Worm (Caenorhabditis elegans) whole organism, L4 larva: ENCODE data around the gene C06E2.2.

Experiments used
- T20F7.1 ChIP-seq: fragments of 200-800 bp; sonication (Bioruptor generic); optimal IDR thresholded peaks from 2 replicates; lab custom pipeline; 2018; ENCODE audit warnings: mild to moderate bottlenecking, missing genetic modification characterization, missing compliant biosample characterization
- ZK546.5 ChIP-seq, 2 experiments: sonication (generic microtip); optimal IDR thresholded peaks; 2 replicates each; lab custom pipeline; 2017; ENCODE audit warnings: missing biosample characterization in 2 of 2, missing genetic modification characterization in 2 of 2
- ama-1 ChIP-seq: fragments of 150-350 bp; optimal IDR thresholded peaks from 2 replicates; lab custom pipeline; 2014; ENCODE audit warnings: inconsistent platforms, mixed read lengths
- daf-19 ChIP-seq: fragments of 200-800 bp; sonication (Bioruptor generic); conservative IDR thresholded peaks from 2 replicates; pipeline ENCODE4 v1.3.6; 2022; ENCODE audit warnings: missing genetic modification characterization, missing compliant biosample characterization
- dpl-1 ChIP-seq: fragments of 150-350 bp; optimal IDR thresholded peaks from 2 replicates; lab custom pipeline; 2014; ENCODE audit warnings: missing biosample characterization, missing genetic modification reagents, missing genetic modification characterization
- gei-8 ChIP-seq: fragments of 200-800 bp; sonication (Bioruptor generic); optimal IDR thresholded peaks from 2 replicates; lab custom pipeline; 2018; ENCODE audit warnings: mild to moderate bottlenecking, missing genetic modification characterization, missing compliant biosample characterization
- hlh-30 ChIP-seq: sonication (generic microtip); optimal IDR thresholded peaks from 2 replicates; lab custom pipeline; 2017; ENCODE audit warnings: antibody characterized with exemption, mild to moderate bottlenecking, missing genetic modification characterization, missing compliant biosample characterization; ENCODE audit not compliant: insufficient read depth
- jun-1 ChIP-seq: fragments of 150-350 bp; optimal IDR thresholded peaks from 2 replicates; lab custom pipeline; 2014; ENCODE audit warnings: missing biosample characterization, missing genetic modification reagents, missing genetic modification characterization
- lim-7 ChIP-seq: fragments of 200-800 bp; sonication (Bioruptor generic); IDR thresholded peaks from 2 replicates; pipeline ENCODE4 v1.3.6; 2022; ENCODE audit warnings: missing genetic modification characterization, missing compliant biosample characterization
- lin-15B ChIP-seq: fragments of 150-350 bp; sonication (generic microtip); optimal IDR thresholded peaks from 3 replicates; lab custom pipeline; 2014; ENCODE audit warnings: missing biosample characterization, missing genetic modification characterization
- lin-38 ChIP-seq: fragments of 200-800 bp; sonication (Bioruptor generic); IDR thresholded peaks from 2 replicates; pipeline ENCODE4 v1.3.6; 2022; ENCODE audit warnings: missing genetic modification reagents, missing genetic modification characterization, missing compliant biosample characterization
- madf-5 ChIP-seq, 2 experiments: fragments of 200-800 bp; sonication (Bioruptor generic); IDR thresholded peaks; 2 replicates each; pipeline ENCODE4 v1.3.6; 2022; ENCODE audit warnings: missing compliant biosample characterization in 2 of 2, missing genetic modification characterization in 2 of 2
- mdl-1 ChIP-seq, 2 experiments: fragments of 150-350 bp in 1 of 2; sonication (generic microtip) in 1 of 2; optimal IDR thresholded peaks; 2 replicates each; lab custom pipeline; 2014 to 2017; ENCODE audit warnings: missing biosample characterization in 2 of 2, missing genetic modification characterization in 2 of 2
- mdt-29 ChIP-seq: fragments of 200-800 bp; sonication (Bioruptor generic); IDR thresholded peaks from 2 replicates; pipeline ENCODE4 v1.3.6; 2022; ENCODE audit warnings: missing genetic modification reagents, missing genetic modification characterization, missing compliant biosample characterization
- mep-1 ChIP-seq: fragments of 150-350 bp; sonication (generic microtip); optimal IDR thresholded peaks from 3 replicates; lab custom pipeline; 2014; ENCODE audit warnings: missing biosample characterization, missing genetic modification characterization
- nhr-102 ChIP-seq: sonication (generic microtip); optimal IDR thresholded peaks from 2 replicates; lab custom pipeline; 2016; ENCODE audit warnings: mild to moderate bottlenecking, missing genetic modification characterization, moderate library complexity, missing compliant biosample characterization
- nhr-42 ChIP-seq: fragments of 200-800 bp; sonication (Bioruptor generic); IDR thresholded peaks from 2 replicates; pipeline ENCODE4 v1.3.6; 2022; ENCODE audit warnings: missing genetic modification characterization, missing compliant biosample characterization
- nhr-48 ChIP-seq: sonication (generic microtip); optimal IDR thresholded peaks from 2 replicates; lab custom pipeline; 2016; ENCODE audit warnings: mild to moderate bottlenecking, missing genetic modification characterization, missing compliant biosample characterization
- nhr-6 ChIP-seq: fragments of 150-350 bp; optimal IDR thresholded peaks from 2 replicates; lab custom pipeline; 2014; ENCODE audit warnings: missing biosample characterization, missing genetic modification characterization
- snpc-1.2 ChIP-seq: fragments of 200-800 bp; sonication (Bioruptor generic); IDR thresholded peaks from 2 replicates; pipeline ENCODE4 v1.3.6; 2022; ENCODE audit warnings: missing genetic modification reagents, missing genetic modification characterization, missing compliant biosample characterization
- snpc-4 ChIP-seq: fragments of 150-350 bp; optimal IDR thresholded peaks from 2 replicates; lab custom pipeline; 2014; ENCODE audit warnings: missing biosample characterization, missing genetic modification characterization
- spr-1 ChIP-seq: sonication (generic microtip); optimal IDR thresholded peaks from 2 replicates; lab custom pipeline; 2016; ENCODE audit warnings: mild to moderate bottlenecking, missing genetic modification characterization, missing compliant biosample characterization
- spr-3 ChIP-seq: fragments of 200-800 bp; sonication (Bioruptor generic); optimal IDR thresholded peaks from 2 replicates; lab custom pipeline; 2018; ENCODE audit warnings: mild to moderate bottlenecking, missing genetic modification characterization, missing compliant biosample characterization
- tra-1 ChIP-seq: fragments of 200-800 bp; sonication (Bioruptor generic); IDR thresholded peaks from 2 replicates; pipeline ENCODE4 v1.3.6; 2022; ENCODE audit warnings: missing genetic modification reagents, missing genetic modification characterization, missing compliant biosample characterization
- unc-39 ChIP-seq: sonication (generic microtip); optimal IDR thresholded peaks from 2 replicates; lab custom pipeline; 2017; ENCODE audit warnings: missing biosample characterization, missing genetic modification characterization
- unc-62 ChIP-seq, 3 experiments: fragments of 150-350 bp in 1 of 3; sonication (generic microtip); optimal IDR thresholded peaks in 2 of 3; peaks in 1 of 3; 1 replicate in 1 of 3; 2 replicates in 2 of 3; lab custom pipeline; 2014 to 2017; ENCODE audit warnings: missing biosample characterization in 3 of 3, missing genetic modification characterization in 3 of 3, missing genetic modification reagents in 3 of 3, missing genotype in 1 of 3
- zip-11 ChIP-seq: fragments of 200-800 bp; sonication (Bioruptor generic); IDR thresholded peaks from 2 replicates; pipeline ENCODE4 v1.3.6; 2022; ENCODE audit warnings: missing genetic modification characterization, missing compliant biosample characterization

C06E2.2 gene

ce11 chrX:8857904-8858612 lies 21.4 kb upstream of the C06E2.2 start, which contains the start of gene C06E2.5:
Gene C06E2.5 (minus strand): TSS chrX:8857954.
- no peak for TF ChIP-seq nhr-48 (tag; lab: Kevin White, UChicago)
- TF ChIP-seq unc-62 (GFP tag; optimal IDR thresholded peaks at IDR 0.05 in 1 of 2; lab: Kevin White, UChicago): peak in 1 of 2 experiments; percentile 45
- no peak for TF ChIP-seq unc-62 (tag; optimal IDR thresholded peaks at IDR 0.05; lab: Kevin White, UChicago)
- TF ChIP-seq, all 104 proteins: peak for 1

- TF ChIP-seq dpl-1 (peak; percentile 26), snpc-1.2 (GFP tag; lab: Robert Waterston, UW) (no peak)
These were observed 19.9 kb upstream of the C06E2.2 start for ce11 chrX:8859538-8859937.

- TF ChIP-seq unc-62 (GFP tag; optimal IDR thresholded peaks at IDR 0.05 in 1 of 2; lab: Kevin White, UChicago) (peak in 1 of 2 experiments; percentile 2), unc-62 (tag; optimal IDR thresholded peaks at IDR 0.05; lab: Kevin White, UChicago) (no peak), mep-1 (tag; lab: Kevin White, UChicago) (no peak)
These were observed 18.5 kb upstream of the C06E2.2 start, which contains the start of gene C06E2.9 for ce11 chrX:8860958-8861357. Gene C06E2.9 (plus strand): TSS chrX:8861258.

- TF ChIP-seq unc-39 (no peak), nhr-102 (tag; lab: Kevin White, UChicago) (no peak), lin-38 (GFP tag; lab: Robert Waterston, UW) (no peak), nhr-6 (tag; lab: Kevin White, UChicago) (no peak), daf-19 (GFP tag; lab: Robert Waterston, UW) (no peak), spr-1 (tag; lab: Kevin White, UChicago) (no peak), ama-1 (lab: Kevin White, UChicago) (no peak), jun-1 (tag; lab: Kevin White, UChicago) (no peak), gei-8 (GFP tag; lab: Kevin White, UChicago) (no peak), snpc-4 (tag; lab: Kevin White, UChicago) (no peak), mdt-29 (GFP tag; lab: Robert Waterston, UW) (no peak), T20F7.1 (GFP tag; lab: Kevin White, UChicago) (no peak), madf-5 (GFP tag; IDR thresholded peaks at IDR 0.05; lab: Robert Waterston, UW) (no peak), spr-3 (GFP tag; lab: Kevin White, UChicago) (no peak)
These were observed 12.9 kb upstream of the C06E2.2 start, which contains the start of gene ins-9 for ce11 chrX:8866563-8866962. Gene ins-9 (minus strand): TSS chrX:8866663.

- TF ChIP-seq hlh-30: peak; percentile 20
- no peak for TF ChIP-seq nhr-42 (GFP tag; lab: Robert Waterston, UW)
- TF ChIP-seq mdt-29 (GFP tag; lab: Robert Waterston, UW): no peak
- no peak for TF ChIP-seq ZK546.5 (tag; optimal IDR thresholded peaks at IDR 0.05; lab: Kevin White, UChicago)
- TF ChIP-seq mdl-1 (tag; optimal IDR thresholded peaks at IDR 0.05; lab: Kevin White, UChicago): peak in 1 of 2 experiments; percentile 67
- TF ChIP-seq T20F7.1 (GFP tag; lab: Kevin White, UChicago): peak; percentile 5
- peak in 1 of 2 experiments; percentile 3 for TF ChIP-seq unc-62 (GFP tag; optimal IDR thresholded peaks at IDR 0.05 in 1 of 2; lab: Kevin White, UChicago)
- TF ChIP-seq unc-62 (tag; optimal IDR thresholded peaks at IDR 0.05; lab: Kevin White, UChicago): no peak
- TF ChIP-seq lin-38 (GFP tag; lab: Robert Waterston, UW): no peak
- TF ChIP-seq tra-1: no peak
- TF ChIP-seq zip-11 (GFP tag; lab: Robert Waterston, UW): no peak
- no peak for TF ChIP-seq lin-15B
- TF ChIP-seq dpl-1: peak; percentile 13
These were observed 10.3 kb upstream of the C06E2.2 start, which contains the start of the genes ubc-22 and ubc-21 for ce11 chrX:8869112-8869675. Gene ubc-22 (minus strand): TSS chrX:8869162. Gene ubc-21 (plus strand): TSS chrX:8869625.

ce11 chrX:8874748-8875147 lies 4.7 kb upstream of the C06E2.2 start, which contains the start of gene C06E2.1:
Gene C06E2.1 (minus strand): TSS chrX:8874848.
- TF ChIP-seq lim-7 (GFP tag; lab: Robert Waterston, UW) (no peak), nhr-102 (tag; lab: Kevin White, UChicago) (no peak), nhr-48 (tag; lab: Kevin White, UChicago) (no peak), nhr-42 (GFP tag; lab: Robert Waterston, UW) (no peak)
